Fruit fly (Drosophila melanogaster): ENCODE results near the gene Gr28a.

Gene Gr28a

DNA sequence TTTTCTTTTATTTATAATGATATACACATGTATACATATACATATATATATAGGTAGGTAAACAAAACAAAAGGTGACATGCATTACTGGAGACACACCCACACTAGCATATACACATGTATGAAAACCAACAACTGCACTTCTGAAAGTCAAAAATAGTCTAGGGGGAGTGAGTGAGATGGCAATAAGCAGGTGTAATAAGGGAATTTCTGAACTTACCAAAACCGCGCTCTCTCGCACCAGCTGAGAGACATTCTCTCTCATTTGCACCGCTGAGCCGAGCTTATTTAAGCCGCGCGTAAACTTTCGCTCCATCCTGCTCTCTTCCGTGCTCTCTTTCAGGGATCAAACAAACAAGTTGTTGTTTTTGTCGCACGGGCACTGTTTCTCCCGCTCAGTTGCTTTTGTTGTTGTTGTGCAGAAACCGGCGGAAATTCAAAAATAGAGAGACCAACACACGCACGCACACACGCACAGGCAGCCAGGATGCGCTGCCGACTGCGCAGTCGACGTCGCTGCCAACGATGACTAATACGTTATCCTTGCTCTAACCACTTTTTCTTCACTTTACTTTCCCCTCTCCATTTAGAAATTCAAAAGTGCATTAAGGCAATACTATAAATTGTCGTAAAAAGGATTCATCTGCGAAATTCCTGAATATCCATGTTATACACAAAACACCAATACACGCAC, 41.4 kb upstream of the Gr28a start:
- TF ChIP-seq CG1620 (GFP tag; optimal IDR thresholded peaks at IDR 0.05) (no peak), pad (GFP tag; optimal IDR thresholded peaks at IDR 0.05) (peak; percentile 94), ovo (GFP tag; optimal IDR thresholded peaks at IDR 0.05) (peak; percentile 37), toe (GFP tag; optimal IDR thresholded peaks at IDR 0.05) (no peak)

DNA sequence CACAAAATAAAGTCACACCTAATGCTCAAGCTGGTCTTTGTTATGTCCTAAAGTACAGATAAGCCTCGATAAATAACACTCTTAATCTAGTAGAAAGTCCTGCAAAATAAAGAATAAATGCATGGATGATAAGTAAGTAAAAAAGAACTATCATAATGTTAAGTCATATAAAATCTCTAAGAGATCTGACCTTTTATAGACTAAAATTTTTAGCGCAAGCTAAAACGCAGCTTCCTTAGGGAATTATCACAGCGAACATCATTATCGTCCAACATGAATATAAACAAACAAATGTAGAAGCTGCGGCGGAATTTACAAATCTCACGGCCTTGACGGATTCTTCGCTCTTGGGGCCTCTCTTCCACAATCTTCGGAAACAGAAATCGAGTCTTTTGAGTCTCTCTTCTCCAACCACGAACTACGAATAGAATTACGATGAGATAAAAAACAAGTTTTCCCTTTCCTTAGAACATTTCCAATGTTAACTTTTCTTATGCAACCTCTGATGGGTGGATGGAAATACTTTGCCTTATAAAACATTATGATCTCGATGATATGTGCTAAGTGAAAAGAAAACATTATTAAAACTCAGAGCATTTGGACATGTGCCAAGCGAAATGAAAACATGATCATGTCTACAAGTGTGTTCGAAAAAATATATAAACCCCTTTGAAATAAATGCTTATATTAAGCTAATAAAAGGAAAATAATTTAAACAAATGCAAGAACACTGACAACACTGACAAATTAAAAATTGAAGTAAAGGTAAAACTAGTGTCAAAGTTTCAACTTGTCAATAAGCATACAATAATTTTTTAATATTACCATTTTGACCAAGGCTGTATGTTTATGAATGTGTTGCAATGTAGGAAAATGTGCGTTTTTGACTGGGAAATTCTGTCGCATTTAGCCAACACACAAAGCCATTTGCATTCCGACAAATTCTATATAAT, 40.6 kb upstream of the Gr28a start:
- no peak for TF ChIP-seq CG7045 (GFP tag; optimal IDR thresholded peaks at IDR 0.05)
- no peak for TF ChIP-seq cic (GFP tag; optimal IDR thresholded peaks at IDR 0.05)
- TF ChIP-seq kay (GFP tag; ENCODE audit: borderline replicate concordance) = peak; percentile 74
- TF ChIP-seq CG5204 (GFP tag; optimal IDR thresholded peaks at IDR 0.05) = no peak
- no peak for TF ChIP-seq CG11617 (GFP tag; optimal IDR thresholded peaks at IDR 0.05)
- no peak for TF ChIP-seq CG14711 (tag; optimal IDR thresholded peaks at IDR 0.05)
- no peak for TF ChIP-seq CG7101 (tag; optimal IDR thresholded peaks at IDR 0.05)

- no peak for TF ChIP-seq CG7045 (GFP tag; optimal IDR thresholded peaks at IDR 0.05)
- TF ChIP-seq CG12768 (GFP tag; optimal IDR thresholded peaks at IDR 0.05) = peak; percentile 4
- peak; percentile 94 for TF ChIP-seq tj (GFP tag; optimal IDR thresholded peaks at IDR 0.05)
Measured at dm6 chr2L:7493444-7493843, 39.4 kb upstream of the Gr28a start.

dm6 chr2L:7492508-7492907, 38.5 kb upstream of the Gr28a start:
- TF ChIP-seq Hr96 (GFP tag; optimal IDR thresholded peaks at IDR 0.05) = no peak
- TF ChIP-seq bab1 (GFP tag; optimal IDR thresholded peaks at IDR 0.05) = no peak
- peak; percentile 29 for TF ChIP-seq CG14711 (tag; optimal IDR thresholded peaks at IDR 0.05)
- no peak for TF ChIP-seq CG11617 (GFP tag; optimal IDR thresholded peaks at IDR 0.05)
- TF ChIP-seq CG12768 (GFP tag; optimal IDR thresholded peaks at IDR 0.05) = no peak
- no peak for TF ChIP-seq Clk (GFP tag; optimal IDR thresholded peaks at IDR 0.05)
- TF ChIP-seq CG1620 (GFP tag; optimal IDR thresholded peaks at IDR 0.05) = no peak
- TF ChIP-seq Mnt (GFP tag; optimal IDR thresholded peaks at IDR 0.05) = no peak
- no peak for TF ChIP-seq CG7045 (GFP tag; optimal IDR thresholded peaks at IDR 0.05)

DNA sequence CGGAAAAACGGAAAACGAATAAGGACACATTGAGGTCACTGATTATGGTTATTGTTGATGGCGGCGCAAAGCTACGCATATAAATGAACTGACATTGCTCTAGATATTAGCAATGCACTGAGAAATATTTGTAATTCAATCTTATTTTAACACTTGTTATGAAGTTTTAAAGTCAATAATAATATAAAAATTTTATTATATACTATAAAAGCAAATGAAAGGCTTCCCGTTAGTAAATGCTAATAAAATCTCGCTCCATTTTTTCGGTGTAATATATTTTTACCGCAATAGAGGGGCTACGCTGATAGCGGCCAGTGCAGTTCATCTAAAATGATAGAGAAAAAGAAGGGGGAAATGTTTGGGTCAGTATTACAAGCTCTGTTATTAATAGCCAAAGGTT, 37.9 kb upstream of the Gr28a start:
- TF ChIP-seq CG7101 (tag; optimal IDR thresholded peaks at IDR 0.05) (peak; percentile 3), CG14711 (tag; optimal IDR thresholded peaks at IDR 0.05) (peak; percentile 42), kay (GFP tag; ENCODE audit: borderline replicate concordance) (no peak)

DNA sequence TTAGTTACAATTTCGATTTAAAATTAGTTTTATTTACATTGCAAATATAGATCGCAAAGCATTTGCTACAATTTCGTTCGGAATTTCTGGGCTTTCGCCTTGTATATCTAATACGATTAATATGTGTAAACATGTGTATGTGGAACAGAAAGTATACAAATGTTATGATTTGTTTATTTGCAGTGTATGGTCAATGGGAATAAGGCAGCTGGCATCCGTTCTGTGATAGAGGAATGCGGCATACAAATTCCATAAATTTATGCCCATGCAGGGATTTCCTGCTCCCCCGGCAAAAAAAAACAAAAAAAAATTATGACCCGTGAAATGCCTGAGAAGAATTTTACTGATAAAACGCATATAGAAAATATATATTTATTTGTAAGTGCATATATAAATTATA, 32.2 kb upstream of the Gr28a start:
- TF ChIP-seq bab1 (GFP tag; optimal IDR thresholded peaks at IDR 0.05) (no peak), toe (GFP tag; optimal IDR thresholded peaks at IDR 0.05) (no peak)

- TF ChIP-seq Clk (GFP tag; optimal IDR thresholded peaks at IDR 0.05) (no peak), toe (GFP tag; optimal IDR thresholded peaks at IDR 0.05) (no peak), bab1 (GFP tag; optimal IDR thresholded peaks at IDR 0.05) (no peak), tj (GFP tag; optimal IDR thresholded peaks at IDR 0.05) (no peak), Crg-1 (GFP tag; optimal IDR thresholded peaks at IDR 0.05) (no peak), CG33017 (tag; optimal IDR thresholded peaks at IDR 0.05) (no peak), cic (GFP tag; optimal IDR thresholded peaks at IDR 0.05) (no peak), Hr96 (GFP tag; optimal IDR thresholded peaks at IDR 0.05) (no peak), CG12768 (GFP tag; optimal IDR thresholded peaks at IDR 0.05) (no peak), Mnt (GFP tag; optimal IDR thresholded peaks at IDR 0.05) (no peak), CG5204 (GFP tag; optimal IDR thresholded peaks at IDR 0.05) (no peak), ovo (GFP tag; optimal IDR thresholded peaks at IDR 0.05) (no peak), CG1620 (GFP tag; optimal IDR thresholded peaks at IDR 0.05) (no peak), CG14711 (tag; optimal IDR thresholded peaks at IDR 0.05) (no peak), cnc (optimal IDR thresholded peaks at IDR 0.05) (no peak), pad (GFP tag; optimal IDR thresholded peaks at IDR 0.05) (no peak), CG11617 (GFP tag; optimal IDR thresholded peaks at IDR 0.05) (no peak), CG7045 (GFP tag; optimal IDR thresholded peaks at IDR 0.05) (no peak), kay (GFP tag; ENCODE audit: borderline replicate concordance) (no peak)
Measured at dm6 chr2L:7474404-7474803, 20.4 kb upstream of the Gr28a start, which contains the start of gene CG6441. TSS of gene CG6441 (plus strand) at chr2L:7474704.
